Fruit fly (Drosophila melanogaster) whole organism, embryonic: Measurements from ENCODE around the gene CG3184.
A peak's percentile ranks its signal among the peaks of the same experiment; 100 is the strongest.

Experiments used
- CG10654 ChIP-seq: fragments of 200-800 bp; sonication (Bioruptor generic); optimal IDR thresholded peaks from 2 replicates; lab custom pipeline; 2016; ENCODE audit warnings: missing biosample characterization, missing genetic modification characterization
- CG11504 ChIP-seq: fragments of 200-800 bp; sonication (Bioruptor generic); optimal IDR thresholded peaks from 3 replicates; lab custom pipeline; 2019; ENCODE audit warnings: missing biosample characterization, mild to moderate bottlenecking, missing genetic modification characterization, moderate library complexity
- CG13287 ChIP-seq: fragments of 200-800 bp; sonication (Bioruptor generic); IDR thresholded peaks from 2 replicates; pipeline ENCODE4 v1.3.6; 2022; ENCODE audit warnings: missing biosample characterization, missing genetic modification characterization; ENCODE audit not compliant: partially characterized antibody
- CG14860 ChIP-seq: fragments of 200-800 bp; sonication (Bioruptor generic); IDR thresholded peaks from 3 replicates; pipeline ENCODE4 v1.3.6; 2022; ENCODE audit warnings: missing biosample characterization, missing genetic modification characterization; ENCODE audit not compliant: partially characterized antibody
- CG15479 ChIP-seq: fragments of 200-800 bp; sonication (Bioruptor generic); optimal IDR thresholded peaks from 3 replicates; lab custom pipeline; 2019; ENCODE audit warnings: missing biosample characterization, mild to moderate bottlenecking, missing genetic modification characterization, moderate library complexity
- CG16813 ChIP-seq: fragments of 200-800 bp; sonication (Bioruptor generic); IDR thresholded peaks from 3 replicates; pipeline ENCODE4 v1.3.6; 2022; ENCODE audit warnings: missing biosample characterization, missing genetic modification characterization; ENCODE audit not compliant: partially characterized antibody
- CG17385 ChIP-seq: fragments of 200-800 bp; sonication (Bioruptor generic); optimal IDR thresholded peaks from 3 replicates; lab custom pipeline; 2018; ENCODE audit warnings: missing biosample characterization, mild to moderate bottlenecking, missing genetic modification characterization
- CG2116 ChIP-seq: fragments of 200-800 bp; sonication (Bioruptor generic); optimal IDR thresholded peaks from 3 replicates; lab custom pipeline; 2018; ENCODE audit warnings: missing biosample characterization, mild to moderate bottlenecking, missing genetic modification characterization
- CG2875 ChIP-seq: fragments of 200-800 bp; sonication (Bioruptor generic); optimal IDR thresholded peaks from 2 replicates; lab custom pipeline; 2017; ENCODE audit warnings: missing biosample characterization, mild to moderate bottlenecking, missing genetic modification characterization, missing genetic modification reagents
- CG31365 ChIP-seq: fragments of 200-800 bp; sonication (Bioruptor generic); optimal IDR thresholded peaks from 2 replicates; lab custom pipeline; 2018; ENCODE audit warnings: missing biosample characterization, mild to moderate bottlenecking, missing genetic modification characterization
- CG34224 ChIP-seq: fragments of 200-800 bp; sonication (Bioruptor generic); IDR thresholded peaks from 3 replicates; pipeline ENCODE4 v1.3.6; 2022; ENCODE audit warnings: missing biosample characterization, missing genetic modification characterization; ENCODE audit not compliant: partially characterized antibody
- CG3995 ChIP-seq: fragments of 200-800 bp; sonication (Bioruptor generic); optimal IDR thresholded peaks from 3 replicates; lab custom pipeline; 2016; ENCODE audit warnings: missing biosample characterization, missing genetic modification characterization
- CG4328 ChIP-seq: fragments of 200-800 bp; sonication (Bioruptor generic); optimal IDR thresholded peaks from 3 replicates; lab custom pipeline; 2017; ENCODE audit warnings: missing biosample characterization, missing genetic modification reagents, missing genetic modification characterization
- CG6254 ChIP-seq: fragments of 200-800 bp; sonication (Bioruptor generic); optimal IDR thresholded peaks from 3 replicates; lab custom pipeline; 2017; ENCODE audit warnings: mild to moderate bottlenecking, missing biosample characterization, missing genetic modification reagents, missing genetic modification characterization
- CG7271 ChIP-seq: fragments of 200-800 bp; sonication (Bioruptor generic); optimal IDR thresholded peaks from 2 replicates; lab custom pipeline; 2018; ENCODE audit warnings: missing biosample characterization, mild to moderate bottlenecking, missing genetic modification characterization, moderate library complexity
- CG7963 ChIP-seq: fragments of 200-800 bp; sonication (Bioruptor generic); IDR thresholded peaks from 3 replicates; pipeline ENCODE4 v1.3.6; 2022; ENCODE audit warnings: missing biosample characterization, missing genetic modification characterization; ENCODE audit not compliant: partially characterized antibody
- CG8478 ChIP-seq: fragments of >200 bp; optimal IDR thresholded peaks from 2 replicates; lab custom pipeline; 2018
- D19B ChIP-seq: fragments of 200-800 bp; sonication (Bioruptor generic); optimal IDR thresholded peaks from 2 replicates; lab custom pipeline; 2017; ENCODE audit warnings: missing biosample characterization, mild to moderate bottlenecking, missing genetic modification characterization
- Dll ChIP-seq: fragments of 200-800 bp; sonication (Bioruptor generic); IDR thresholded peaks from 4 replicates; pipeline ENCODE4 v1.3.6; 2022; ENCODE audit warnings: missing biosample characterization, missing genetic modification characterization; ENCODE audit not compliant: partially characterized antibody
- Doc3 ChIP-seq: fragments of 200-800 bp; sonication (Bioruptor generic); IDR thresholded peaks from 3 replicates; pipeline ENCODE4 v1.3.6; 2022; ENCODE audit warnings: missing biosample characterization, missing genetic modification characterization; ENCODE audit not compliant: partially characterized antibody
- E2f2 ChIP-seq: fragments of 200-800 bp; sonication (Bioruptor generic); IDR thresholded peaks from 2 replicates; pipeline ENCODE4 v1.3.6; 2022; ENCODE audit warnings: missing biosample characterization, missing genetic modification characterization
- Hmr ChIP-seq: fragments of 200-800 bp; sonication (Bioruptor generic); optimal IDR thresholded peaks from 3 replicates; lab custom pipeline; 2017; ENCODE audit warnings: mild to moderate bottlenecking, missing biosample characterization, missing genetic modification reagents, missing genetic modification characterization
- Myb ChIP-seq: fragments of 200-800 bp; sonication (Bioruptor generic); optimal IDR thresholded peaks from 2 replicates; lab custom pipeline; 2016; ENCODE audit warnings: missing biosample characterization, missing genetic modification characterization
- Opbp ChIP-seq: fragments of 200-800 bp; sonication (Bioruptor generic); IDR thresholded peaks from 3 replicates; pipeline ENCODE4 v1.3.6; 2022; ENCODE audit warnings: missing biosample characterization, missing genetic modification characterization; ENCODE audit not compliant: partially characterized antibody
- Scr ChIP-seq: fragments of 200-800 bp; sonication (Bioruptor generic); IDR thresholded peaks from 2 replicates; pipeline ENCODE4 v1.3.6; 2022; ENCODE audit warnings: missing biosample characterization, missing genetic modification characterization; ENCODE audit not compliant: partially characterized antibody
- Sry-δ ChIP-seq: fragments of 200-800 bp; sonication (Bioruptor generic); optimal IDR thresholded peaks from 2 replicates; lab custom pipeline; 2016; ENCODE audit warnings: missing biosample characterization, missing genetic modification characterization
- Trl ChIP-seq, 3 experiments: fragments of >200 bp in 2 of 3; fragments of 200-800 bp in 1 of 3; sonication (Bioruptor generic) in 1 of 3; optimal IDR thresholded peaks; 2 replicates in 1 of 3; 3 replicates in 2 of 3; lab custom pipeline; 2016 to 2017; ENCODE audit warnings: missing biosample characterization in 1 of 3, missing genetic modification characterization in 1 of 3
- amos ChIP-seq: fragments of 200-800 bp; sonication (Bioruptor generic); IDR thresholded peaks from 2 replicates; pipeline ENCODE4 v1.3.6; 2022; ENCODE audit warnings: missing biosample characterization, missing genetic modification characterization; ENCODE audit not compliant: partially characterized antibody
- ato ChIP-seq: fragments of 200-800 bp; sonication (Bioruptor generic); IDR thresholded peaks from 2 replicates; pipeline ENCODE4 v1.3.6; 2022; ENCODE audit warnings: missing biosample characterization, missing genetic modification characterization; ENCODE audit not compliant: partially characterized antibody
- bbx ChIP-seq: fragments of 200-800 bp; sonication (Bioruptor generic); IDR thresholded peaks from 2 replicates; pipeline ENCODE4 v1.3.6; 2022; ENCODE audit warnings: missing biosample characterization, missing genetic modification characterization; ENCODE audit not compliant: partially characterized antibody
- bsh ChIP-seq, 2 experiments: fragments of 200-800 bp; sonication (Bioruptor generic); optimal IDR thresholded peaks; 2 replicates each; lab custom pipeline; 2017 to 2018; ENCODE audit warnings: mild to moderate bottlenecking in 2 of 2, missing biosample characterization in 2 of 2, missing genetic modification characterization in 2 of 2, moderate library complexity in 1 of 2
- chinmo ChIP-seq: fragments of 200-800 bp; sonication (Bioruptor generic); IDR thresholded peaks from 4 replicates; pipeline ENCODE4 v1.3.6; 2022; ENCODE audit warnings: missing biosample characterization, missing genetic modification characterization; ENCODE audit not compliant: partially characterized antibody
- dm ChIP-seq: fragments of 200-800 bp; sonication (Bioruptor generic); optimal IDR thresholded peaks from 3 replicates; lab custom pipeline; 2016; ENCODE audit warnings: missing biosample characterization, missing genetic modification characterization
- grau ChIP-seq: fragments of 200-800 bp; optimal IDR thresholded peaks from 3 replicates; lab custom pipeline; 2019; ENCODE audit warnings: missing biosample characterization, mild to moderate bottlenecking, missing genetic modification characterization, moderate library complexity
- mld ChIP-seq: fragments of 200-800 bp; sonication (Bioruptor generic); IDR thresholded peaks from 3 replicates; pipeline ENCODE4 v1.3.6; 2022; ENCODE audit warnings: missing biosample characterization, missing genetic modification characterization; ENCODE audit not compliant: partially characterized antibody
- nerfin-2 ChIP-seq: fragments of 200-800 bp; sonication (Bioruptor generic); IDR thresholded peaks from 2 replicates; pipeline ENCODE4 v1.3.6; 2022; ENCODE audit warnings: missing biosample characterization, missing genetic modification characterization; ENCODE audit not compliant: partially characterized antibody
- stwl ChIP-seq: fragments of 200-800 bp; sonication (Bioruptor generic); optimal IDR thresholded peaks from 3 replicates; lab custom pipeline; 2018; ENCODE audit warnings: missing biosample characterization, mild to moderate bottlenecking, missing genetic modification characterization, moderate library complexity
- sug ChIP-seq: fragments of 200-800 bp; optimal IDR thresholded peaks from 2 replicates; lab custom pipeline; 2019; ENCODE audit warnings: missing biosample characterization, mild to moderate bottlenecking, missing genetic modification characterization, moderate library complexity
- tin ChIP-seq: fragments of 200-800 bp; sonication (Bioruptor generic); optimal IDR thresholded peaks from 3 replicates; lab custom pipeline; 2016; ENCODE audit warnings: missing biosample characterization, missing genetic modification characterization
- tna ChIP-seq: fragments of 200-800 bp; sonication (Bioruptor generic); IDR thresholded peaks from 2 replicates; pipeline ENCODE4 v1.3.6; 2022; ENCODE audit warnings: missing biosample characterization, missing genetic modification characterization; ENCODE audit not compliant: partially characterized antibody
- unc-4 ChIP-seq: fragments of 200-800 bp; sonication (Bioruptor generic); IDR thresholded peaks from 2 replicates; pipeline ENCODE4 v1.3.6; 2022; ENCODE audit warnings: missing biosample characterization, missing genetic modification characterization; ENCODE audit not compliant: partially characterized antibody
- vnd ChIP-seq: fragments of 200-800 bp; sonication (Bioruptor generic); IDR thresholded peaks from 3 replicates; pipeline ENCODE4 v1.3.6; 2022; ENCODE audit warnings: missing biosample characterization, missing genetic modification characterization; ENCODE audit not compliant: partially characterized antibody
- zen2 ChIP-seq: fragments of 200-800 bp; sonication (Bioruptor generic); IDR thresholded peaks from 3 replicates; pipeline ENCODE4 v1.3.6; 2022; ENCODE audit warnings: missing biosample characterization, missing genetic modification characterization; ENCODE audit not compliant: partially characterized antibody

CG3184 gene

DNA sequence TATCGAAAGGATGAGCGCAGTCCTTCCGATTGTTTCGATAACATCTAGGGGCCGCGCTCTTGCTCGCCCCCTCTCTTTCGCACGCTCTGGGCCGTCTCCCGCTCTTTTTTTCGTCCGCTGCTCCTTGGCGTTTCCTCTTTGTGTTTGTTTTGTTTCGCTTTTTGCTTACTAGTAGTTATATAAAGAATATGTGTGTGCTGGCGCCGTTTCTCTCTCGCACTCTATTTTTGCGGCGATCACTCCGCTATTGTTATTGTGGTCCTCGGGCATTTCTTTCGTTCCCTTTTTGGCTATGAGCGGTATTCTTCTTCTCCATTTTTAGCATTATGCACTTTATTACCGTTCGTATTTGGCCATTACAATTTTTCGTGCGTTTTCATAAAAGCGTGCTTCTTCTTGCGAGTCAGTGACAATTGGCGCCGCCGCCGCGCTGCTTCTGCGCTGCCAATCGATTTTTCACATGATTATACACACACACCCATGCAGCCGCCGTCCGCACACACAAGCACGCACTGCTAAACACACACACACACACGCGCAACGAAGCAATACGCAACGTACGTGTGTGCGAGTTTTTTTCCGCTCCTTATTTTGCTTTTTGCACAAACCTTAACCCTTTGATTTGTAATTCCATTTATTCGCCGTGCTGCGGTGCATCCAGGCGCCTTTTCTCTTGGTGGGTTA, 5.7 kb upstream of the CG3184 start (continued):
- TF ChIP-seq Trl (optimal IDR thresholded peaks at IDR 0.05; lab: Kevin White, UChicago) (peak in 1 of 2 experiments; percentile 50), Trl (GFP tag; optimal IDR thresholded peaks at IDR 0.05; lab: Kevin White, UChicago) (no peak), CG8478 (lab: Kevin White, UChicago) (peak; percentile 84), bsh (GFP tag; optimal IDR thresholded peaks at IDR 0.05; lab: Kevin White, UChicago) (peak in 1 of 2 experiments; percentile 54), sug (tag; lab: Kevin White, UChicago) (peak; percentile 11), CG6254 (GFP tag; lab: Kevin White, UChicago) (no peak), Sry-δ (no peak), CG11504 (tag; lab: Kevin White, UChicago) (no peak), dm (GFP tag; lab: Kevin White, UChicago) (peak; percentile 26), CG4328 (GFP tag; lab: Kevin White, UChicago) (peak; percentile 30)

dm6 chrX:6687267-6687666, 1.3 kb downstream of the CG3184 start, which contains the start of gene CG44303:
Gene CG44303, minus strand, starts transcription at chrX:6687420.
- TF ChIP-seq CG2116 (peak; percentile 61), stwl (tag; lab: Kevin White, UChicago) (peak; percentile 31), ato (GFP tag; lab: Robert Waterston, UW) (peak; percentile 79), zen2 (GFP tag; lab: Robert Waterston, UW) (peak; percentile 67; the same call in 2 of the 3 replicates), CG17385 (GFP tag; lab: Kevin White, UChicago) (no peak), nerfin-2 (GFP tag; lab: Robert Waterston, UW) (peak; percentile 78), CG16813 (GFP tag; lab: Robert Waterston, UW) (peak; percentile 52; the same call in 2 of the 3 replicates), Scr (GFP tag; lab: Robert Waterston, UW) (peak; percentile 43; the same call in 1 of the 2 replicates), D19B (no peak), CG7271 (tag; lab: Kevin White, UChicago) (no peak), CG15479 (GFP tag; lab: Kevin White, UChicago) (no peak), Sry-δ (peak; percentile 29), Doc3 (peak; percentile 34; the same call in 1 of the 3 replicates), CG14860 (GFP tag; lab: Robert Waterston, UW) (peak; percentile 69), bbx (peak; percentile 74), CG34224 (GFP tag; lab: Robert Waterston, UW) (peak; percentile 60; the same call in 2 of the 3 replicates), tna (GFP tag; lab: Robert Waterston, UW) (peak; percentile 66), E2f2 (peak; percentile 79), CG10654 (GFP tag; lab: Kevin White, UChicago) (no peak), grau (tag; lab: Kevin White, UChicago) (no peak), CG13287 (GFP tag; lab: Robert Waterston, UW) (peak; percentile 44; the same call in 1 of the 2 replicates), CG7963 (GFP tag; lab: Robert Waterston, UW) (peak; percentile 59; the same call in 2 of the 3 replicates), CG31365 (no peak), CG3995 (GFP tag; lab: Kevin White, UChicago) (no peak), Hmr (GFP tag; lab: Kevin White, UChicago) (no peak), amos (GFP tag; lab: Robert Waterston, UW) (peak; percentile 61; the same call in 1 of the 2 replicates), Opbp (GFP tag; lab: Robert Waterston, UW) (peak; percentile 69; the same call in 2 of the 3 replicates), CG2875 (GFP tag; lab: Kevin White, UChicago) (no peak), tin (GFP tag; lab: Kevin White, UChicago) (no peak), unc-4 (GFP tag; lab: Robert Waterston, UW) (0 out of 2 replicates have a peak, but pooled peaks have one; percentile 23), mld (peak; percentile 80), Dll (GFP tag; lab: Robert Waterston, UW) (0 out of 4 replicates have a peak, but pooled peaks have one; percentile 36), vnd (peak; percentile 62), Myb (GFP tag; lab: Kevin White, UChicago) (peak; percentile 21), chinmo (GFP tag; lab: Robert Waterston, UW) (0 out of 4 replicates have a peak, but pooled peaks have one; percentile 11)
